Fruit fly (Drosophila melanogaster) whole organism, embryonic: ENCODE data around the gene brat.
A peak's percentile ranks its signal among the peaks of the same experiment; 100 is the strongest.

Experiments used
- Antp ChIP-seq: fragments of 200-800 bp; sonication (Bioruptor generic); optimal IDR thresholded peaks from 3 replicates; lab custom pipeline; 2016; ENCODE audit warnings: missing biosample characterization, missing genetic modification characterization
- B-H1 ChIP-seq: fragments of 200-800 bp; sonication (Bioruptor generic); IDR thresholded peaks from 3 replicates; pipeline ENCODE4 v1.3.6; 2022; ENCODE audit warnings: missing biosample characterization, missing genetic modification characterization
- CG10147 ChIP-seq: fragments of 200-800 bp; sonication (Bioruptor generic); optimal IDR thresholded peaks from 2 replicates; lab custom pipeline; 2019; ENCODE audit warnings: missing biosample characterization, mild to moderate bottlenecking, missing genetic modification characterization, moderate library complexity
- CG12155 ChIP-seq: fragments of 200-800 bp; sonication (Bioruptor generic); optimal IDR thresholded peaks from 3 replicates; lab custom pipeline; 2016; ENCODE audit warnings: missing biosample characterization, missing genetic modification characterization
- CG14441 ChIP-seq: fragments of 200-800 bp; sonication (Bioruptor generic); IDR thresholded peaks from 2 replicates; pipeline ENCODE4 v1.3.6; 2022; ENCODE audit warnings: missing biosample characterization, missing genetic modification characterization
- CG14667 ChIP-seq: fragments of 200-800 bp; sonication (Bioruptor generic); IDR thresholded peaks from 2 replicates; pipeline ENCODE4 v1.3.6; 2022; ENCODE audit warnings: missing biosample characterization, missing genetic modification characterization
- CG14710 ChIP-seq: fragments of 200-800 bp; sonication (Bioruptor generic); optimal IDR thresholded peaks from 3 replicates; lab custom pipeline; 2019; ENCODE audit warnings: missing biosample characterization, mild to moderate bottlenecking, missing genetic modification characterization, moderate library complexity
- CG15696 ChIP-seq: fragments of 200-800 bp; sonication (Bioruptor generic); optimal IDR thresholded peaks from 2 replicates; lab custom pipeline; 2019; ENCODE audit warnings: missing biosample characterization, mild to moderate bottlenecking, missing genetic modification characterization, moderate library complexity
- CG17328 ChIP-seq: fragments of 200-800 bp; sonication (Bioruptor generic); IDR thresholded peaks from 2 replicates; pipeline ENCODE4 v1.3.6; 2022; ENCODE audit warnings: missing biosample characterization, missing genetic modification characterization
- CG18476 ChIP-seq: fragments of 200-800 bp; sonication (Bioruptor generic); optimal IDR thresholded peaks from 2 replicates; lab custom pipeline; 2016; ENCODE audit warnings: missing biosample characterization, mild to moderate bottlenecking, missing genetic modification characterization
- CG2875 ChIP-seq: fragments of 200-800 bp; sonication (Bioruptor generic); optimal IDR thresholded peaks from 2 replicates; lab custom pipeline; 2017; ENCODE audit warnings: missing biosample characterization, mild to moderate bottlenecking, missing genetic modification characterization, missing genetic modification reagents
- CG3065 ChIP-seq: fragments of 200-800 bp; sonication (Bioruptor generic); optimal IDR thresholded peaks from 2 replicates; lab custom pipeline; 2016; ENCODE audit warnings: missing biosample characterization, missing genetic modification characterization
- CG31441 ChIP-seq: fragments of 200-800 bp; sonication (Bioruptor generic); IDR thresholded peaks from 2 replicates; pipeline ENCODE4 v1.3.6; 2022; ENCODE audit warnings: missing biosample characterization, missing genetic modification characterization
- CG3726 ChIP-seq: fragments of 200-800 bp; sonication (Bioruptor generic); IDR thresholded peaks from 3 replicates; pipeline ENCODE4, ENCODE4 v1.3.6; 2022; ENCODE audit warnings: missing biosample characterization, missing genetic modification characterization
- CG43689 ChIP-seq: fragments of 200-800 bp; sonication (Bioruptor generic); IDR thresholded peaks from 2 replicates; pipeline ENCODE4 v1.3.6; 2022; ENCODE audit warnings: missing biosample characterization, missing genetic modification characterization
- CG4854 ChIP-seq: fragments of 200-800 bp; sonication (Bioruptor generic); optimal IDR thresholded peaks from 2 replicates; lab custom pipeline; 2016; ENCODE audit warnings: missing biosample characterization, missing genetic modification characterization, inconsistent platforms
- CG6683 ChIP-seq: fragments of 200-800 bp; sonication (Bioruptor generic); optimal IDR thresholded peaks from 2 replicates; lab custom pipeline; 2017; ENCODE audit warnings: missing biosample characterization, mild to moderate bottlenecking, missing genetic modification characterization, missing genetic modification reagents
- CG7271 ChIP-seq: fragments of 200-800 bp; sonication (Bioruptor generic); optimal IDR thresholded peaks from 2 replicates; lab custom pipeline; 2018; ENCODE audit warnings: missing biosample characterization, mild to moderate bottlenecking, missing genetic modification characterization, moderate library complexity
- CG7786 ChIP-seq: fragments of 200-800 bp; sonication (Bioruptor generic); optimal IDR thresholded peaks from 2 replicates; lab custom pipeline; 2016; ENCODE audit warnings: missing biosample characterization, missing genetic modification characterization
- CG8388 ChIP-seq: fragments of 200-800 bp; sonication (Bioruptor generic); optimal IDR thresholded peaks from 2 replicates; lab custom pipeline; 2019; ENCODE audit warnings: missing biosample characterization, mild to moderate bottlenecking, missing genetic modification characterization, moderate library complexity
- CG9215 ChIP-seq: fragments of 200-800 bp; sonication (Bioruptor generic); IDR thresholded peaks from 2 replicates; pipeline ENCODE4 v1.3.6; 2022; ENCODE audit warnings: missing biosample characterization, missing genetic modification characterization
- Doc3 ChIP-seq: fragments of 200-800 bp; sonication (Bioruptor generic); IDR thresholded peaks from 3 replicates; pipeline ENCODE4 v1.3.6; 2022; ENCODE audit warnings: missing biosample characterization, missing genetic modification characterization; ENCODE audit not compliant: partially characterized antibody
- Dp ChIP-seq: fragments of 200-800 bp; sonication (Bioruptor generic); optimal IDR thresholded peaks from 2 replicates; lab custom pipeline; 2018; ENCODE audit warnings: missing biosample characterization, mild to moderate bottlenecking, missing genetic modification characterization, moderate library complexity
- E2f1 ChIP-seq: fragments of 200-800 bp; sonication (Bioruptor generic); IDR thresholded peaks from 2 replicates; pipeline ENCODE4 v1.3.6; 2022; ENCODE audit warnings: missing biosample characterization, missing genetic modification characterization
- ERR ChIP-seq: fragments of 200-800 bp; sonication (Bioruptor generic); optimal IDR thresholded peaks from 2 replicates; lab custom pipeline; 2016; ENCODE audit warnings: missing biosample characterization, missing genetic modification characterization
- Fer2 ChIP-seq: fragments of 200-800 bp; sonication (Bioruptor generic); optimal IDR thresholded peaks from 2 replicates; lab custom pipeline; 2018; ENCODE audit warnings: missing biosample characterization, mild to moderate bottlenecking, missing genetic modification characterization, moderate library complexity
- Hmr ChIP-seq: fragments of 200-800 bp; sonication (Bioruptor generic); optimal IDR thresholded peaks from 3 replicates; lab custom pipeline; 2017; ENCODE audit warnings: mild to moderate bottlenecking, missing biosample characterization, missing genetic modification reagents, missing genetic modification characterization
- Hr39 ChIP-seq: fragments of >200 bp; optimal IDR thresholded peaks from 2 replicates; lab custom pipeline; 2017
- MTF-1 ChIP-seq: fragments of 200-800 bp; sonication (Bioruptor generic); optimal IDR thresholded peaks from 2 replicates; lab custom pipeline; 2018; ENCODE audit warnings: missing biosample characterization, mild to moderate bottlenecking, missing genetic modification characterization, borderline replicate concordance
- Six4 ChIP-seq: fragments of 200-800 bp; sonication (Bioruptor generic); optimal IDR thresholded peaks from 2 replicates; lab custom pipeline; 2016; ENCODE audit warnings: missing biosample characterization, missing genetic modification characterization
- abd-A ChIP-seq: fragments of 200-800 bp; sonication (Bioruptor generic); optimal IDR thresholded peaks from 3 replicates; lab custom pipeline; 2019; ENCODE audit warnings: missing biosample characterization, mild to moderate bottlenecking, missing genetic modification characterization, moderate library complexity
- ash1 ChIP-seq: fragments of 200-800 bp; sonication (Bioruptor generic); optimal IDR thresholded peaks from 2 replicates; lab custom pipeline; 2018; ENCODE audit warnings: missing biosample characterization, mild to moderate bottlenecking, missing genetic modification characterization
- cas ChIP-seq: fragments of 200-800 bp; sonication (Bioruptor generic); IDR thresholded peaks from 2 replicates; pipeline ENCODE4 v1.3.6; 2022; ENCODE audit warnings: missing biosample characterization, missing genetic modification characterization
- chif ChIP-seq, 2 experiments: fragments of 200-800 bp; sonication (Bioruptor generic); optimal IDR thresholded peaks; 3 replicates each; lab custom pipeline; 2016; ENCODE audit warnings: missing biosample characterization in 2 of 2, missing genetic modification characterization in 2 of 2
- chinmo ChIP-seq: fragments of 200-800 bp; sonication (Bioruptor generic); IDR thresholded peaks from 4 replicates; pipeline ENCODE4 v1.3.6; 2022; ENCODE audit warnings: missing biosample characterization, missing genetic modification characterization; ENCODE audit not compliant: partially characterized antibody
- crol ChIP-seq: fragments of 200-800 bp; sonication (Bioruptor generic); IDR thresholded peaks from 2 replicates; pipeline ENCODE4 v1.3.6; 2022; ENCODE audit warnings: missing biosample characterization, missing genetic modification characterization
- esg ChIP-seq: fragments of 200-800 bp; sonication (Bioruptor generic); conservative IDR thresholded peaks from 2 replicates; pipeline ENCODE4 v1.3.6; 2022; ENCODE audit warnings: missing biosample characterization, missing genetic modification characterization
- fd3F ChIP-seq: fragments of 200-800 bp; sonication (Bioruptor generic); optimal IDR thresholded peaks from 2 replicates; lab custom pipeline; 2018; ENCODE audit warnings: missing biosample characterization, mild to moderate bottlenecking, missing genetic modification characterization, moderate library complexity
- grau ChIP-seq: fragments of 200-800 bp; optimal IDR thresholded peaks from 3 replicates; lab custom pipeline; 2019; ENCODE audit warnings: missing biosample characterization, mild to moderate bottlenecking, missing genetic modification characterization, moderate library complexity
- hth ChIP-seq: fragments of >200 bp; optimal IDR thresholded peaks from 2 replicates; lab custom pipeline; 2017; ENCODE audit warnings: inconsistent platforms
- knrl ChIP-seq: fragments of 200-800 bp; sonication (Bioruptor generic); IDR thresholded peaks from 3 replicates; pipeline ENCODE4 v1.3.6; 2022; ENCODE audit warnings: missing biosample characterization, missing genetic modification characterization; ENCODE audit not compliant: partially characterized antibody
- lab ChIP-seq: fragments of 200-800 bp; sonication (Bioruptor generic); optimal IDR thresholded peaks from 3 replicates; lab custom pipeline; 2017; ENCODE audit warnings: missing biosample characterization, missing genetic modification characterization, mild to moderate bottlenecking, moderate library complexity, missing genetic modification reagents
- p53 ChIP-seq: fragments of 200-800 bp; sonication (Bioruptor generic); optimal IDR thresholded peaks from 2 replicates; lab custom pipeline; 2016; ENCODE audit warnings: missing biosample characterization, missing genetic modification characterization
- pan ChIP-seq, 4 experiments: fragments of >200 bp in 3 of 4; fragments of 200-800 bp in 1 of 4; sonication (Bioruptor generic) in 1 of 4; optimal IDR thresholded peaks in 3 of 4; IDR thresholded peaks in 1 of 4; 2 replicates each; pipeline versions ENCODE4 v1.3.6 to Lab custom; 2017 to 2022; ENCODE audit warnings: missing biosample characterization in 2 of 4, missing genetic modification characterization in 2 of 4, mixed read lengths in 1 of 4
- pros ChIP-seq: fragments of 200-800 bp; sonication (Bioruptor generic); optimal IDR thresholded peaks from 3 replicates; lab custom pipeline; 2019; ENCODE audit warnings: missing biosample characterization, mild to moderate bottlenecking, missing genetic modification characterization, moderate library complexity
- repo ChIP-seq: fragments of 200-800 bp; sonication (Bioruptor generic); optimal IDR thresholded peaks from 2 replicates; lab custom pipeline; 2016; ENCODE audit warnings: missing biosample characterization, missing genetic modification characterization
- rib ChIP-seq: fragments of 200-800 bp; sonication (Bioruptor generic); IDR thresholded peaks from 2 replicates; pipeline ENCODE4 v1.3.6; 2022; ENCODE audit warnings: missing biosample characterization, missing genetic modification characterization
- sob ChIP-seq: fragments of 200-800 bp; sonication (Bioruptor generic); IDR thresholded peaks from 2 replicates; pipeline ENCODE4 v1.3.6; 2022; ENCODE audit warnings: missing biosample characterization, missing genetic modification characterization
- sr ChIP-seq: fragments of 200-800 bp; sonication (Bioruptor generic); IDR thresholded peaks from 3 replicates; pipeline ENCODE4 v1.3.6; 2022; ENCODE audit warnings: missing biosample characterization, missing genetic modification characterization
- tin ChIP-seq: fragments of 200-800 bp; sonication (Bioruptor generic); optimal IDR thresholded peaks from 3 replicates; lab custom pipeline; 2016; ENCODE audit warnings: missing biosample characterization, missing genetic modification characterization
- toy ChIP-seq: fragments of 200-800 bp; sonication (Bioruptor generic); IDR thresholded peaks from 2 replicates; pipeline ENCODE4 v1.3.6; 2022; ENCODE audit warnings: missing biosample characterization, missing genetic modification characterization

The brat gene

dm6 chr2L:19190195-19190594 lies 56.6 kb downstream of the brat start, which contains the start of gene drl (continued):
- TF ChIP-seq CG7786 (GFP tag; lab: Kevin White, UChicago) (no peak), CG14441 (no peak), sr (GFP tag; lab: Robert Waterston, UW) (no peak; the same call in 2 of the 3 replicates), CG31441 (GFP tag; lab: Robert Waterston, UW) (no peak; the same call in 1 of the 2 replicates), CG10147 (GFP tag; lab: Kevin White, UChicago) (peak; percentile 44), chinmo (peak; percentile 92; the same call in 3 of the 4 replicates), Doc3 (GFP tag; lab: Robert Waterston, UW) (no peak), Hmr (GFP tag; lab: Kevin White, UChicago) (peak; percentile 34), CG4854 (GFP tag; lab: Kevin White, UChicago) (no peak), CG12155 (no peak), Six4 (GFP tag; lab: Kevin White, UChicago) (peak; percentile 12), toy (GFP tag; lab: Robert Waterston, UW) (no peak), rib (GFP tag; lab: Robert Waterston, UW) (0 out of 2 replicates have a peak, but pooled peaks have one; percentile 51), pros (no peak), p53 (GFP tag; lab: Kevin White, UChicago) (no peak), CG7271 (tag; lab: Kevin White, UChicago) (peak; percentile 34), Fer2 (tag; lab: Kevin White, UChicago) (no peak), repo (GFP tag; lab: Kevin White, UChicago) (peak; percentile 3), CG43689 (0 out of 2 replicates have a peak, but pooled peaks have one; percentile 22), E2f1 (GFP tag; lab: Robert Waterston, UW) (no peak), CG17328 (GFP tag; lab: Robert Waterston, UW) (no peak), ash1 (GFP tag; lab: Kevin White, UChicago) (peak; percentile 72), Hr39 (lab: Kevin White, UChicago) (no peak), CG15696 (tag; lab: Kevin White, UChicago) (no peak), Antp (no peak), cas (GFP tag; lab: Robert Waterston, UW) (no peak), CG6683 (GFP tag; lab: Kevin White, UChicago) (no peak), Dp (GFP tag; lab: Kevin White, UChicago) (no peak), esg (GFP tag; lab: Robert Waterston, UW) (no peak), MTF-1 (peak; percentile 60), CG3065 (GFP tag; lab: Kevin White, UChicago) (no peak), pan (optimal IDR thresholded peaks at IDR 0.05; lab: Kevin White, UChicago) (no peak), pan (GFP tag; optimal IDR thresholded peaks at IDR 0.05 in 1 of 2, IDR thresholded peaks at IDR 0.05 in 1 of 2) (no peak), B-H1 (no peak; the same call in 2 of the 3 replicates), crol (GFP tag; lab: Robert Waterston, UW) (0 out of 2 replicates have a peak, but pooled peaks have one; percentile 28), sob (GFP tag; lab: Robert Waterston, UW) (peak; percentile 42; the same call in 1 of the 2 replicates), CG9215 (GFP tag; lab: Robert Waterston, UW) (no peak), chif (GFP tag; optimal IDR thresholded peaks at IDR 0.05; lab: Kevin White, UChicago) (peak in 1 of 2 experiments; percentile 39), CG2875 (GFP tag; lab: Kevin White, UChicago) (peak; percentile 9), tin (GFP tag; lab: Kevin White, UChicago) (no peak), hth (no peak), knrl (GFP tag; lab: Robert Waterston, UW) (peak; percentile 46; the same call in 1 of the 3 replicates), CG14667 (GFP tag; lab: Robert Waterston, UW) (no peak), ERR (GFP tag; lab: Kevin White, UChicago) (no peak), abd-A (peak; percentile 45), grau (tag; lab: Kevin White, UChicago) (peak; percentile 14), CG14710 (tag; lab: Kevin White, UChicago) (no peak), CG3726 (GFP tag; lab: Robert Waterston, UW) (no peak), CG8388 (peak; percentile 1), CG18476 (GFP tag; lab: Kevin White, UChicago) (no peak), lab (GFP tag; lab: Kevin White, UChicago) (no peak), fd3F (GFP tag; lab: Kevin White, UChicago) (no peak)
